Worm (Caenorhabditis elegans) whole organism, late embryonic: Measurements from ENCODE around the gene lec-11.
A peak's percentile ranks its signal among the peaks of the same experiment; 100 is the strongest.

Experiments
- C08G9.2 ChIP-seq: sonication (generic microtip); optimal IDR thresholded peaks from 2 replicates; lab custom pipeline; 2016; ENCODE audit warnings: mild to moderate bottlenecking, missing genetic modification characterization, moderate library complexity, missing compliant biosample characterization
- C38D4.7 ChIP-seq: fragments of 200-800 bp; sonication (Bioruptor generic); optimal IDR thresholded peaks from 2 replicates; lab custom pipeline; 2018; ENCODE audit warnings: mild to moderate bottlenecking, missing genetic modification characterization, moderate library complexity, missing compliant biosample characterization
- F13H6.1 ChIP-seq: sonication (generic microtip); optimal IDR thresholded peaks from 2 replicates; lab custom pipeline; 2016; ENCODE audit warnings: missing genetic modification characterization, missing compliant biosample characterization
- K02D7.2 ChIP-seq: sonication (generic microtip); optimal IDR thresholded peaks from 2 replicates; lab custom pipeline; 2017; ENCODE audit warnings: mild to moderate bottlenecking, missing genetic modification characterization, missing compliant biosample characterization
- Y22D7AL.16 ChIP-seq: sonication (generic microtip); optimal IDR thresholded peaks from 2 replicates; lab custom pipeline; 2016; ENCODE audit warnings: missing genetic modification characterization, missing compliant biosample characterization
- ama-1 ChIP-seq: fragments of 150-350 bp; optimal IDR thresholded peaks from 2 replicates; lab custom pipeline; 2014
- ceh-14 ChIP-seq: sonication (generic microtip); optimal IDR thresholded peaks from 2 replicates; lab custom pipeline; 2016; ENCODE audit warnings: missing genotype, missing genetic modification characterization, missing compliant biosample characterization
- ceh-18 ChIP-seq: sonication (generic microtip); optimal IDR thresholded peaks from 2 replicates; lab custom pipeline; 2016; ENCODE audit warnings: missing genetic modification characterization, missing compliant biosample characterization
- ceh-2 ChIP-seq: sonication (generic microtip); optimal IDR thresholded peaks from 2 replicates; lab custom pipeline; 2016; ENCODE audit warnings: missing genotype, missing genetic modification characterization, missing compliant biosample characterization
- ceh-22 ChIP-seq: sonication (generic microtip); optimal IDR thresholded peaks from 2 replicates; lab custom pipeline; 2017; ENCODE audit warnings: missing biosample characterization, missing genetic modification characterization
- ceh-24 ChIP-seq: sonication (generic microtip); optimal IDR thresholded peaks from 2 replicates; lab custom pipeline; 2016; ENCODE audit warnings: mild to moderate bottlenecking, missing genetic modification characterization, missing compliant biosample characterization
- ceh-30 ChIP-seq: fragments of 150-350 bp; optimal IDR thresholded peaks from 2 replicates; lab custom pipeline; 2014; ENCODE audit warnings: missing biosample characterization, missing genetic modification characterization
- ceh-31 ChIP-seq: sonication (generic microtip); optimal IDR thresholded peaks from 2 replicates; lab custom pipeline; 2016; ENCODE audit warnings: missing genetic modification characterization, missing compliant biosample characterization
- ceh-45 ChIP-seq: fragments of 200-800 bp; sonication (Bioruptor generic); IDR thresholded peaks from 2 replicates; pipeline ENCODE4 v1.3.6; 2022; ENCODE audit warnings: missing genetic modification reagents, missing genetic modification characterization, missing compliant biosample characterization
- ceh-6 ChIP-seq: fragments of 200-800 bp; sonication (Bioruptor generic); optimal IDR thresholded peaks from 2 replicates; lab custom pipeline; 2018; ENCODE audit warnings: mild to moderate bottlenecking, missing genetic modification characterization, missing compliant biosample characterization
- ceh-9 ChIP-seq: sonication (generic microtip); optimal IDR thresholded peaks from 2 replicates; lab custom pipeline; 2016; ENCODE audit warnings: mild to moderate bottlenecking, missing genetic modification characterization, inconsistent platforms, missing compliant biosample characterization
- che-1 ChIP-seq: sonication (generic microtip); optimal IDR thresholded peaks from 2 replicates; lab custom pipeline; 2016; ENCODE audit warnings: mild to moderate bottlenecking, missing genetic modification characterization, missing compliant biosample characterization
- dmd-4 ChIP-seq: sonication (generic microtip); optimal IDR thresholded peaks from 2 replicates; lab custom pipeline; 2016; ENCODE audit warnings: borderline replicate concordance, missing genetic modification characterization, missing compliant biosample characterization
- ets-4 ChIP-seq: sonication (generic microtip); optimal IDR thresholded peaks from 2 replicates; lab custom pipeline; 2016; ENCODE audit warnings: missing genetic modification characterization, missing compliant biosample characterization
- eyg-1 ChIP-seq: sonication (generic microtip); optimal IDR thresholded peaks from 2 replicates; lab custom pipeline; 2016; ENCODE audit warnings: missing genotype, missing genetic modification characterization, missing compliant biosample characterization
- fkh-10 ChIP-seq: fragments of 150-350 bp; optimal IDR thresholded peaks from 2 replicates; lab custom pipeline; 2014; ENCODE audit warnings: missing biosample characterization, missing genetic modification reagents, missing genetic modification characterization
- fkh-6 ChIP-seq: sonication (generic microtip); optimal IDR thresholded peaks from 2 replicates; lab custom pipeline; 2016; ENCODE audit warnings: missing genetic modification characterization, missing compliant biosample characterization
- gmeb-2 ChIP-seq: sonication (generic microtip); optimal IDR thresholded peaks from 2 replicates; lab custom pipeline; 2016; ENCODE audit warnings: missing genetic modification characterization, inconsistent platforms, missing compliant biosample characterization
- hlh-13 ChIP-seq: fragments of 200-800 bp; sonication (Bioruptor generic); optimal IDR thresholded peaks from 2 replicates; lab custom pipeline; 2018; ENCODE audit warnings: mild to moderate bottlenecking, missing genetic modification characterization, missing compliant biosample characterization
- hlh-15 ChIP-seq: sonication (generic microtip); optimal IDR thresholded peaks from 2 replicates; lab custom pipeline; 2016; ENCODE audit warnings: missing genetic modification characterization, missing compliant biosample characterization
- hlh-30 ChIP-seq: sonication (generic microtip); optimal IDR thresholded peaks from 2 replicates; lab custom pipeline; 2017; ENCODE audit warnings: antibody characterized with exemption, missing genetic modification characterization, missing compliant biosample characterization; ENCODE audit not compliant: insufficient read depth
- hlh-8 ChIP-seq: sonication (generic microtip); optimal IDR thresholded peaks from 2 replicates; lab custom pipeline; 2016; ENCODE audit warnings: missing genotype, missing genetic modification characterization, missing compliant biosample characterization
- lim-6 ChIP-seq: sonication (generic microtip); optimal IDR thresholded peaks from 2 replicates; lab custom pipeline; 2016; ENCODE audit warnings: missing genetic modification characterization, missing compliant biosample characterization
- lin-11 ChIP-seq: fragments of 200-800 bp; sonication (Bioruptor generic); optimal IDR thresholded peaks from 2 replicates; lab custom pipeline; 2018; ENCODE audit warnings: mild to moderate bottlenecking, missing genetic modification characterization, missing compliant biosample characterization
- madf-2 ChIP-seq: sonication (generic microtip); optimal IDR thresholded peaks from 2 replicates; lab custom pipeline; 2017; ENCODE audit warnings: missing genetic modification characterization, missing compliant biosample characterization
- nfya-1 ChIP-seq: sonication (generic microtip); optimal IDR thresholded peaks from 2 replicates; lab custom pipeline; 2017; ENCODE audit warnings: missing genetic modification characterization, mild to moderate bottlenecking, missing compliant biosample characterization, antibody characterized with exemption, moderate library complexity
- npax-4 ChIP-seq: sonication (generic microtip); optimal IDR thresholded peaks from 2 replicates; lab custom pipeline; 2016; ENCODE audit warnings: missing genetic modification characterization, missing compliant biosample characterization
- pat-9 ChIP-seq: fragments of 200-800 bp; sonication (Bioruptor generic); optimal IDR thresholded peaks from 2 replicates; lab custom pipeline; 2018; ENCODE audit warnings: mild to moderate bottlenecking, missing genetic modification characterization, moderate library complexity, missing compliant biosample characterization
- pax-1 ChIP-seq: fragments of 150-350 bp; optimal IDR thresholded peaks from 2 replicates; lab custom pipeline; 2014; ENCODE audit warnings: missing biosample characterization, missing genetic modification characterization
- pros-1 ChIP-seq: fragments of 150-350 bp; optimal IDR thresholded peaks from 2 replicates; lab custom pipeline; 2014; ENCODE audit warnings: missing biosample characterization, missing genetic modification reagents, missing genetic modification characterization
- ref-2 ChIP-seq: sonication (generic microtip); optimal IDR thresholded peaks from 2 replicates; lab custom pipeline; 2016; ENCODE audit warnings: missing genetic modification characterization, missing compliant biosample characterization
- sdc-2 ChIP-seq: sonication (generic microtip); optimal IDR thresholded peaks from 2 replicates; lab custom pipeline; 2016; ENCODE audit warnings: missing genotype, missing genetic modification characterization, missing compliant biosample characterization
- sox-2 ChIP-seq: fragments of 200-800 bp; sonication (Bioruptor generic); IDR thresholded peaks from 2 replicates; pipeline ENCODE4 v1.3.6; 2022; ENCODE audit warnings: missing genetic modification reagents, missing genetic modification characterization, missing compliant biosample characterization
- sox-4 ChIP-seq: sonication (generic microtip); optimal IDR thresholded peaks from 2 replicates; lab custom pipeline; 2017; ENCODE audit warnings: mild to moderate bottlenecking, missing genetic modification characterization, inconsistent platforms, missing compliant biosample characterization
- syd-9 ChIP-seq: sonication (generic microtip); optimal IDR thresholded peaks from 2 replicates; lab custom pipeline; 2016; ENCODE audit warnings: mild to moderate bottlenecking, missing genetic modification characterization, moderate library complexity, missing compliant biosample characterization
- tbx-7 ChIP-seq: sonication (generic microtip); optimal IDR thresholded peaks from 2 replicates; lab custom pipeline; 2016; ENCODE audit warnings: missing genotype, missing genetic modification characterization, missing compliant biosample characterization
- ttx-3 ChIP-seq: sonication (generic microtip); optimal IDR thresholded peaks from 2 replicates; lab custom pipeline; 2016; ENCODE audit warnings: missing genetic modification reagents, missing genetic modification characterization, missing compliant biosample characterization
- unc-42 ChIP-seq: sonication (generic microtip); optimal IDR thresholded peaks from 2 replicates; lab custom pipeline; 2016; ENCODE audit warnings: missing genotype, missing genetic modification characterization, missing compliant biosample characterization
- unc-55 ChIP-seq: sonication (generic microtip); optimal IDR thresholded peaks from 2 replicates; lab custom pipeline; 2017; ENCODE audit warnings: missing biosample characterization, missing genetic modification reagents, missing genetic modification characterization
- unc-86 ChIP-seq: sonication (generic microtip); optimal IDR thresholded peaks from 2 replicates; lab custom pipeline; 2016; ENCODE audit warnings: missing genetic modification characterization, missing compliant biosample characterization
- ztf-16 ChIP-seq: sonication (generic microtip); optimal IDR thresholded peaks from 2 replicates; lab custom pipeline; 2017; ENCODE audit warnings: missing genetic modification characterization, missing compliant biosample characterization

Gene lec-11

DNA sequence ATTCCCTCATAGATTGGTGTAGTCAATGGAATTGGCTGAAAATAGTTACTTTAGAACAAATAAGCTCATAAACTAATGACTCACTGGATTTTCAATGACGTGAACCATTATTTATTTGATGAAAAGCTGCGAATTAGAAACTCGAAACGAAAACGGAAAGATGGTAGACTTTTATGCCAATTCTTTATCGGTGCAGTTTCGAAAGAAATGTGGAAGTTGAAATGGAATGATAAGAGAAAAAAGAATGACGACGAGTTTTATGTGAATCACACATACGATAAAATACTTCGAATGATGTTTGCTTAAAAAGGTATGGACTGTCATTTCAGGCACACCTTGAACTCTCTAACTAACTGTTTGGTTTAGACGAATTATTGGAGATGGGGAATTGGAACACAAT lies at the start of gene lec-11, which contains the start of gene irld-7:
TSS of gene lec-11 (minus strand) at position 126 of the 400 bp plus-strand sequence.
TSS of gene irld-7 (plus strand) at position 332 of the 400 bp plus-strand sequence.
- TF ChIP-seq sox-2 (no peak), hlh-8 (tag; lab: Kevin White, UChicago) (no peak), K02D7.2 (tag; lab: Kevin White, UChicago) (no peak), ceh-31 (tag; lab: Kevin White, UChicago) (no peak)
- TF ChIP-seq, all 69 proteins: peak for 0

DNA sequence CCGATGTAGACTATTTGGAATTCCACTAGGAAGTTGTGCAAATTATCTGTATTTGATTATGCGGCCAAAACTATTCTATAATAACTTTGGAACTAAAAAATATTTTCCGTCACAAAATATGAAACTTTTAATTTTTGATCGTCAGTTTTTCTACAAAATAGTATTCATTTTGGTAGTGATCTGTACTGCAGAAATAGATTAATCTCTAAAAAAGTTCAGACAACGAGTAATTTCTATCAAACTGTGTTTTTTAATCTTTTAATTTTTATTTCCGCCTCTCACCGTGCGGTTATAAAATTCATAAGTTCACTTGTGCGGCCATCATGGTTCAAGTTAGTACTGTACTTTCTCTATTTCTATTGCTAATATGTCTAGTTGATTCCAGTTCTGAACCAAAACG lies 48.3 kb upstream of the lec-11 start, which contains the start of gene C01B10.7:
TSS of gene C01B10.7 (plus strand) at position 301 of the 400 bp plus-strand sequence.
- TF ChIP-seq F13H6.1 = no peak
- TF ChIP-seq fkh-10 = no peak
- TF ChIP-seq dmd-4 (tag; lab: Kevin White, UChicago) = no peak
- no peak for TF ChIP-seq ceh-9
- no peak for TF ChIP-seq unc-86 (tag; lab: Kevin White, UChicago)
- TF ChIP-seq madf-2 (tag; lab: Kevin White, UChicago) = no peak
- TF ChIP-seq ceh-6 (GFP tag; lab: Kevin White, UChicago) = no peak
- no peak for TF ChIP-seq hlh-30
- no peak for TF ChIP-seq ceh-24 (tag; lab: Kevin White, UChicago)
- TF ChIP-seq lim-6 (tag; lab: Kevin White, UChicago) = no peak
- no peak for TF ChIP-seq ceh-30 (tag; lab: Kevin White, UChicago)
- TF ChIP-seq syd-9 (tag; lab: Kevin White, UChicago) = no peak
- TF ChIP-seq ref-2 (tag; lab: Kevin White, UChicago) = no peak
- TF ChIP-seq C38D4.7 (GFP tag; lab: Kevin White, UChicago) = no peak
- no peak for TF ChIP-seq pat-9 (tag; lab: Kevin White, UChicago)
- TF ChIP-seq ceh-14 (tag; lab: Kevin White, UChicago) = no peak
- TF ChIP-seq pax-1 (tag; lab: Kevin White, UChicago) = no peak
- TF ChIP-seq unc-55 (GFP tag; lab: Kevin White, UChicago) = no peak
- no peak for TF ChIP-seq K02D7.2 (tag; lab: Kevin White, UChicago)
- TF ChIP-seq fkh-6 (tag; lab: Kevin White, UChicago) = no peak

ce11 chrIV:6634789-6635188 lies 44.8 kb upstream of the lec-11 start, which contains the start of gene metl-13:
TSS of gene metl-13 (plus strand) at chrIV:6635089.
- TF ChIP-seq che-1 (tag; lab: Kevin White, UChicago) (no peak), ceh-45 (no peak), ceh-2 (tag; lab: Kevin White, UChicago) (no peak), lin-11 (tag; lab: Kevin White, UChicago) (no peak), pros-1 (no peak), ama-1 (lab: Kevin White, UChicago) (no peak), ets-4 (no peak), hlh-15 (tag; lab: Kevin White, UChicago) (no peak), ttx-3 (tag; lab: Kevin White, UChicago) (no peak), ztf-16 (tag; lab: Kevin White, UChicago) (no peak), ceh-9 (no peak), unc-86 (tag; lab: Kevin White, UChicago) (no peak), C38D4.7 (GFP tag; lab: Kevin White, UChicago) (no peak), hlh-13 (no peak), ceh-24 (tag; lab: Kevin White, UChicago) (no peak), ref-2 (tag; lab: Kevin White, UChicago) (no peak), pax-1 (tag; lab: Kevin White, UChicago) (no peak), npax-4 (tag; lab: Kevin White, UChicago) (no peak), gmeb-2 (no peak)

- TF ChIP-seq sdc-2 (tag; lab: Kevin White, UChicago) (peak; percentile 43), unc-42 (tag; lab: Kevin White, UChicago) (peak; percentile 56), unc-55 (GFP tag; lab: Kevin White, UChicago) (no peak), ztf-16 (tag; lab: Kevin White, UChicago) (no peak), hlh-8 (tag; lab: Kevin White, UChicago) (peak; percentile 68), nfya-1 (tag; lab: Kevin White, UChicago) (peak; percentile 5), C08G9.2 (tag; lab: Kevin White, UChicago) (peak; percentile 91), sox-4 (tag; lab: Kevin White, UChicago) (no peak), eyg-1 (tag; lab: Kevin White, UChicago) (peak; percentile 17), Y22D7AL.16 (no peak), ceh-24 (tag; lab: Kevin White, UChicago) (no peak), ceh-30 (tag; lab: Kevin White, UChicago) (no peak), tbx-7 (tag; lab: Kevin White, UChicago) (peak; percentile 84), fkh-6 (tag; lab: Kevin White, UChicago) (peak; percentile 49), ceh-31 (tag; lab: Kevin White, UChicago) (peak; percentile 95), ama-1 (lab: Kevin White, UChicago) (no peak), ceh-22 (no peak), ceh-2 (tag; lab: Kevin White, UChicago) (peak; percentile 90), ceh-18 (tag; lab: Kevin White, UChicago) (no peak)
These were observed 41.8 kb upstream of the lec-11 start, which contains the start of the genes cest-5.1 and C01B10.9 for ce11 chrIV:6631704-6632272. TSS of gene cest-5.1 (minus strand) at chrIV:6631754. TSS of gene C01B10.9 (plus strand) at chrIV:6632222.
